Fruit fly (Drosophila melanogaster) whole organism, prepupa: ENCODE data around the gene CG4017.

Experiments used
- Blimp-1 ChIP-seq: fragments of 200-800 bp; sonication (Bioruptor generic); optimal IDR thresholded peaks from 3 replicates; lab custom pipeline; 2017; ENCODE audit warnings: missing biosample characterization, missing genetic modification characterization, mild to moderate bottlenecking, moderate library complexity, missing genetic modification reagents
- CG10631 ChIP-seq: fragments of 200-800 bp; sonication (Bioruptor generic); optimal IDR thresholded peaks from 2 replicates; lab custom pipeline; 2016; ENCODE audit warnings: missing biosample characterization, missing genetic modification characterization
- CG10669 ChIP-seq: fragments of 200-800 bp; sonication (Bioruptor generic); optimal IDR thresholded peaks from 3 replicates; lab custom pipeline; 2018; ENCODE audit warnings: missing biosample characterization, mild to moderate bottlenecking, missing genetic modification characterization, moderate library complexity
- CG11294 ChIP-seq: fragments of 200-800 bp; sonication (Bioruptor generic); IDR thresholded peaks from 2 replicates; pipeline ENCODE4 v1.3.6; 2022; ENCODE audit warnings: missing biosample characterization, missing genetic modification characterization
- CG11762 ChIP-seq: fragments of 200-800 bp; sonication (Bioruptor generic); optimal IDR thresholded peaks from 3 replicates; lab custom pipeline; 2016; ENCODE audit warnings: missing biosample characterization, missing genetic modification characterization; ENCODE audit not compliant: insufficient read depth
- CG15336 ChIP-seq: fragments of 200-800 bp; sonication (Bioruptor generic); IDR thresholded peaks from 2 replicates; pipeline ENCODE4 v1.3.6; 2022; ENCODE audit warnings: missing biosample characterization, missing genetic modification characterization
- CG1621 ChIP-seq: fragments of 200-800 bp; sonication (Bioruptor generic); optimal IDR thresholded peaks from 3 replicates; lab custom pipeline; 2018; ENCODE audit warnings: missing biosample characterization, mild to moderate bottlenecking, missing genetic modification characterization
- CG3032 ChIP-seq: fragments of 200-800 bp; optimal IDR thresholded peaks from 2 replicates; lab custom pipeline; 2019; ENCODE audit warnings: missing biosample characterization, mild to moderate bottlenecking, missing genetic modification characterization, moderate library complexity
- CG32006 ChIP-seq: fragments of 200-800 bp; sonication (Bioruptor generic); optimal IDR thresholded peaks from 3 replicates; lab custom pipeline; 2017; ENCODE audit warnings: missing biosample characterization, mild to moderate bottlenecking, missing genetic modification characterization
- CG3919 ChIP-seq: fragments of 200-800 bp; sonication (Bioruptor generic); optimal IDR thresholded peaks from 3 replicates; lab custom pipeline; 2016; ENCODE audit warnings: missing biosample characterization, missing genetic modification characterization
- CG4318 ChIP-seq: fragments of 200-800 bp; sonication (Bioruptor generic); optimal IDR thresholded peaks from 3 replicates; lab custom pipeline; 2017; ENCODE audit warnings: missing biosample characterization, mild to moderate bottlenecking, missing genetic modification characterization
- CG6163 ChIP-seq: fragments of 200-800 bp; sonication (Bioruptor generic); IDR thresholded peaks from 3 replicates; pipeline ENCODE4 v1.3.6; 2022; ENCODE audit warnings: missing biosample characterization, missing genetic modification characterization
- CG6276 ChIP-seq: fragments of 200-800 bp; sonication (Bioruptor generic); optimal IDR thresholded peaks from 2 replicates; lab custom pipeline; 2017; ENCODE audit warnings: missing biosample characterization, mild to moderate bottlenecking, missing genetic modification characterization
- CG6792 ChIP-seq: fragments of 200-800 bp; sonication (Bioruptor generic); optimal IDR thresholded peaks from 3 replicates; lab custom pipeline; 2016; ENCODE audit warnings: missing biosample characterization, missing genetic modification characterization
- CG8119 ChIP-seq: fragments of 200-800 bp; sonication (Bioruptor generic); IDR thresholded peaks from 3 replicates; pipeline ENCODE4 v1.3.6; 2022; ENCODE audit warnings: missing biosample characterization, missing genetic modification characterization
- CG8632 ChIP-seq: fragments of 200-800 bp; sonication (Bioruptor generic); optimal IDR thresholded peaks from 3 replicates; lab custom pipeline; 2016; ENCODE audit warnings: missing biosample characterization, missing genetic modification characterization
- Eip78C ChIP-seq: fragments of 200-800 bp; sonication (Bioruptor generic); peaks from one replicate; lab custom pipeline; 2016; ENCODE audit warnings: missing biosample characterization, missing genetic modification characterization
- Eip93F ChIP-seq: fragments of 200-800 bp; sonication (Bioruptor generic); optimal IDR thresholded peaks from 2 replicates; lab custom pipeline; 2016; ENCODE audit warnings: missing biosample characterization, mild to moderate bottlenecking, missing genetic modification characterization
- Ets21C ChIP-seq: fragments of 200-800 bp; sonication (Bioruptor generic); optimal IDR thresholded peaks from 3 replicates; lab custom pipeline; 2016; ENCODE audit warnings: missing biosample characterization, missing genetic modification characterization
- Ets96B ChIP-seq: fragments of 200-800 bp; optimal IDR thresholded peaks from 2 replicates; lab custom pipeline; 2019; ENCODE audit warnings: missing biosample characterization, mild to moderate bottlenecking, missing genetic modification characterization, moderate library complexity
- Gug ChIP-seq: fragments of 200-800 bp; sonication (Bioruptor generic); IDR thresholded peaks from 2 replicates; pipeline ENCODE4 v1.3.6; 2022; ENCODE audit warnings: missing biosample characterization, missing genetic modification characterization
- Hr38 ChIP-seq: sonication (Bioruptor generic); optimal IDR thresholded peaks from 2 replicates; lab custom pipeline; 2016; ENCODE audit warnings: missing biosample characterization, missing genetic modification characterization
- Hr39 ChIP-seq: fragments of 200-800 bp; sonication (Bioruptor generic); optimal IDR thresholded peaks from 2 replicates; lab custom pipeline; 2016; ENCODE audit warnings: missing biosample characterization, missing genetic modification characterization
- Hr4 ChIP-seq: fragments of 200-800 bp; sonication (Bioruptor generic); optimal IDR thresholded peaks from 3 replicates; lab custom pipeline; 2016; ENCODE audit warnings: missing biosample characterization, missing genetic modification characterization
- Lpt ChIP-seq: fragments of 200-800 bp; sonication (Bioruptor generic); optimal IDR thresholded peaks from 3 replicates; lab custom pipeline; 2016; ENCODE audit warnings: missing biosample characterization, missing genetic modification characterization
- Met ChIP-seq: fragments of 200-800 bp; sonication (Bioruptor generic); optimal IDR thresholded peaks from 3 replicates; lab custom pipeline; 2016; ENCODE audit warnings: missing biosample characterization, missing genetic modification characterization
- OdsH ChIP-seq: fragments of 200-800 bp; sonication (Bioruptor generic); optimal IDR thresholded peaks from 3 replicates; lab custom pipeline; 2016; ENCODE audit warnings: missing biosample characterization, missing genetic modification characterization
- Smox ChIP-seq: fragments of 200-800 bp; sonication (Bioruptor generic); optimal IDR thresholded peaks from 3 replicates; lab custom pipeline; 2016; ENCODE audit warnings: missing biosample characterization, missing genetic modification characterization
- Sox102F ChIP-seq: fragments of 200-800 bp; sonication (Bioruptor generic); optimal IDR thresholded peaks from 2 replicates; lab custom pipeline; 2016; ENCODE audit warnings: missing biosample characterization, mild to moderate bottlenecking, missing genetic modification characterization
- Sox14 ChIP-seq: fragments of 200-800 bp; sonication (Bioruptor generic); optimal IDR thresholded peaks from 3 replicates; lab custom pipeline; 2016; ENCODE audit warnings: missing biosample characterization, missing genetic modification characterization
- Sox15 ChIP-seq: fragments of 200-800 bp; sonication (Bioruptor generic); optimal IDR thresholded peaks from 3 replicates; lab custom pipeline; 2016; ENCODE audit warnings: missing biosample characterization, missing genetic modification characterization
- achi ChIP-seq: fragments of 200-800 bp; sonication (Bioruptor generic); optimal IDR thresholded peaks from 3 replicates; lab custom pipeline; 2016; ENCODE audit warnings: missing biosample characterization, missing genetic modification characterization
- cyc ChIP-seq: fragments of 200-800 bp; sonication (Bioruptor generic); optimal IDR thresholded peaks from 3 replicates; lab custom pipeline; 2016; ENCODE audit warnings: missing biosample characterization, missing genetic modification characterization
- dac ChIP-seq: fragments of 200-800 bp; sonication (Bioruptor generic); optimal IDR thresholded peaks from 2 replicates; lab custom pipeline; 2017; ENCODE audit warnings: missing biosample characterization, mild to moderate bottlenecking, missing genetic modification characterization
- dsx ChIP-seq: fragments of 200-800 bp; optimal IDR thresholded peaks from 3 replicates; lab custom pipeline; 2019; ENCODE audit warnings: missing biosample characterization, mild to moderate bottlenecking, missing genetic modification characterization, moderate library complexity; ENCODE audit not compliant: poor library complexity, severe bottlenecking
- fd59A ChIP-seq: fragments of 200-800 bp; sonication (Bioruptor generic); optimal IDR thresholded peaks from 2 replicates; lab custom pipeline; 2017; ENCODE audit warnings: missing biosample characterization, mild to moderate bottlenecking, missing genetic modification characterization, missing genetic modification reagents
- fd85E ChIP-seq: fragments of 200-800 bp; sonication (Bioruptor generic); optimal IDR thresholded peaks from 3 replicates; lab custom pipeline; 2016; ENCODE audit warnings: missing biosample characterization, missing genetic modification characterization
- fkh ChIP-seq: fragments of 200-800 bp; sonication (Bioruptor generic); optimal IDR thresholded peaks from 3 replicates; lab custom pipeline; 2017; ENCODE audit warnings: missing biosample characterization, mild to moderate bottlenecking, missing genetic modification characterization, moderate library complexity
- lz ChIP-seq: fragments of 200-800 bp; sonication (Bioruptor generic); optimal IDR thresholded peaks from 3 replicates; lab custom pipeline; 2016; ENCODE audit warnings: missing biosample characterization, missing genetic modification characterization
- salr ChIP-seq, 2 experiments: fragments of 200-800 bp; sonication (Bioruptor generic); optimal IDR thresholded peaks; 3 replicates each; lab custom pipeline; 2016 to 2018; ENCODE audit warnings: missing biosample characterization in 2 of 2, missing genetic modification characterization in 2 of 2, mild to moderate bottlenecking in 1 of 2
- spab ChIP-seq: fragments of 200-800 bp; sonication (Bioruptor generic); optimal IDR thresholded peaks from 2 replicates; lab custom pipeline; 2017; ENCODE audit warnings: missing biosample characterization, mild to moderate bottlenecking, missing genetic modification characterization, missing genetic modification reagents
- ss ChIP-seq, 2 experiments: fragments of 200-800 bp; sonication (Bioruptor generic); optimal IDR thresholded peaks; 2 replicates in 1 of 2; 3 replicates in 1 of 2; lab custom pipeline; 2017 to 2018; ENCODE audit warnings: mild to moderate bottlenecking in 2 of 2, missing biosample characterization in 2 of 2, missing genetic modification characterization in 2 of 2, moderate library complexity in 1 of 2
- svp ChIP-seq: fragments of 200-800 bp; sonication (Bioruptor generic); peaks from one replicate; lab custom pipeline; 2016; ENCODE audit warnings: missing biosample characterization, missing genetic modification characterization
- vri ChIP-seq: fragments of 200-800 bp; sonication (Bioruptor generic); optimal IDR thresholded peaks from 3 replicates; lab custom pipeline; 2016; ENCODE audit warnings: missing biosample characterization, mild to moderate bottlenecking, missing genetic modification characterization

Gene CG4017

DNA sequence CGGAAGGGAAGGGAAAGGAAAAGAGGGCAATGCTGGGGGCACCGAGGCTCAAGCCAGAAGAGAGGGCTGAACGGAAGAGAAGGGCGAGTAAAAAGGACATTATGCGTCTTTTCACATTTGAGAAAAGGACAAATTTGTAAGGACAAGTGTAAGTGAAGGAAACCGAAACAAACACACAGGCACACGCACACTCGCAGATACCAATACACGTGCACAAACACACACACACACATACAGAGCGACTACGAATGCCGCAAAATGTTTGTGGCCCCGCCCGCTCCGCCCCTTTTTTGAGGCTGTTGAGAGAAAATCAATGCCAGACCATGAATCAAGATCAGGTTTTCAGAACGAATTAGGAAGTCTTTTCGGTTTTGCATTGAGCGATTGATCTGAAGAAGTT, 13.5 kb upstream of the CG4017 start:
- TF ChIP-seq Smox (GFP tag; lab: Kevin White, UChicago) (no peak), CG3919 (no peak), CG8632 (GFP tag; lab: Kevin White, UChicago) (no peak), salr (GFP tag; optimal IDR thresholded peaks at IDR 0.05; lab: Kevin White, UChicago) (no peak)

DNA sequence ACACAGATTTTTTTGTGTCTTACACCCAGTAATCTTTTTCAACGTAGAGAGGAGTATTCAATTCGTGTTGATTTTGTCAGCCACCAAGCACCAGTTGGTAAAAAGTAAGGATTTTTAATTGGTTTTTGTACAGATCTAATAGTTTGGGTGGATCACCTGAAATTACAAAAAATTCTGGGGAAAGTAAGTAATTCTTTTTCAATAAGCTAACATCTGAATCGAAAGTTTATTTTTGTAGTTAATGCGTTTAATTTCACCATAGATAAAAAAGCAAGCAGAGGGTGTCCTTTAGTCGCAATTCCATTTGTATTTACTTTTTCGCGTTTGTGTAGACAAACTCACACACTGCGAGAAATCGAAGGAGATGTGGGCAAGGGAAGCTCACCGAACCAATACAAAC, 12.0 kb upstream of the CG4017 start:
- TF ChIP-seq ss (GFP tag; optimal IDR thresholded peaks at IDR 0.05; lab: Kevin White, UChicago) (peak in 1 of 2 experiments; percentile 19), CG3919 (no peak), Met (GFP tag; lab: Kevin White, UChicago) (no peak), achi (GFP tag; lab: Kevin White, UChicago) (no peak), Ets96B (tag; lab: Kevin White, UChicago) (peak; percentile 21), CG8632 (GFP tag; lab: Kevin White, UChicago) (no peak), Hr38 (no peak), CG1621 (no peak), Smox (GFP tag; lab: Kevin White, UChicago) (no peak), cyc (no peak), svp (GFP tag; lab: Kevin White, UChicago) (peak; percentile 62), Gug (no peak), CG11762 (GFP tag; lab: Kevin White, UChicago) (no peak), dsx (GFP tag; lab: Kevin White, UChicago) (no peak), CG32006 (peak; percentile 34), CG15336 (no peak), vri (GFP tag; lab: Kevin White, UChicago) (no peak), Eip93F (GFP tag; lab: Kevin White, UChicago) (no peak), CG10669 (GFP tag; lab: Kevin White, UChicago) (peak; percentile 5), Sox14 (GFP tag; lab: Kevin White, UChicago) (no peak), CG6163 (GFP tag; lab: Robert Waterston, UW) (no peak), salr (GFP tag; optimal IDR thresholded peaks at IDR 0.05; lab: Kevin White, UChicago) (no peak), Eip78C (GFP tag; lab: Kevin White, UChicago) (peak; percentile 70)

DNA sequence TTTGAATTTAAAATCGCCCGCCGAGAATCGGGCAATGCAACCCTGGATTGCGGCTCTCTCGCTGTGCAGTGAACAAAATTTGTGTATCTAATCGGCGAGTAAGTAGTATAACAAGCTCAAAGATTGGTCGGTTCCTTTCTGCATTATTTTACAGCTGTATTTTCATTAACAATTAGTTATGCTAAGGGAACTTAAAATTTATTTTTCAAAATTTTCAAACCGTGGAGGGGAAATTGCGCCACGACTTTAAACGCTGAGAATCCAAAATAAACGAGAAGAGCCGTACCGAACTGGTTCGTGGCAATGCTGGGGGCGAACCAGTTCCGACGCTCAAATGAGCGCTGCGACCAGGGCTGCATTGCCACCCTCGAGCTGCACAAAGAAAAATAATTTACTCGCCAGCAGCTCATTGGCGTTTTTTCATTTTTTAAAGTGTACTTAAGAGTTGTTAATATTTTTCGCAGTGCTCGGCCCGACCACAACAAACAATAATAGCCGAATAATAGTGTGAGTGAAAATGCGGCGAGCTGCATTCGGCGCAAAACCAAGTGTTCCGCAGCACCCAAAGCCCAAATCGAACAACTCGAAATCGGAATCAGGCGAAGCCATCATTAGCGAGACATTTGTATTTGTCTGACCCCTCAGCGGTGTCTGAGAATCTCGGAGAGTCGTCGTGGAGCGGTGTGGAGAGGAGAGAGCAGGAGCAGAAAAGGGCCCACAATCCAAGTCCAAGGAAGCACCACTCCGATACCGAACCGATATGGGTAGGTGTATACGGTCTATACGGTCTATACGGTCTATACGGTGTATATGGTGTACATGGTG, 8.7 kb upstream of the CG4017 start, which contains the start of gene zf30C:
Gene zf30C (plus strand): TSS at position 353 of the 825 bp plus-strand sequence.
- TF ChIP-seq CG8119 (GFP tag; lab: Robert Waterston, UW) (peak; percentile 73), Hr4 (GFP tag; lab: Kevin White, UChicago) (peak; percentile 93), CG10631 (GFP tag; lab: Kevin White, UChicago) (peak; percentile 91), Lpt (GFP tag; lab: Kevin White, UChicago) (peak; percentile 78), Gug (peak; percentile 67), Sox102F (GFP tag; lab: Kevin White, UChicago) (peak; percentile 87), CG6792 (GFP tag; lab: Kevin White, UChicago) (peak; percentile 83), OdsH (GFP tag; lab: Kevin White, UChicago) (peak; percentile 90), Ets21C (GFP tag; lab: Kevin White, UChicago) (peak; percentile 87), fd59A (peak; percentile 61), CG11294 (GFP tag; lab: Robert Waterston, UW) (peak; percentile 79), Hr39 (GFP tag; lab: Kevin White, UChicago) (peak; percentile 95), Sox15 (GFP tag; lab: Kevin White, UChicago) (peak; percentile 80), CG3919 (peak; percentile 96), fd85E (GFP tag; lab: Kevin White, UChicago) (peak; percentile 53), svp (GFP tag; lab: Kevin White, UChicago) (peak; percentile 96), dac (GFP tag; lab: Kevin White, UChicago) (peak; percentile 81), vri (GFP tag; lab: Kevin White, UChicago) (peak; percentile 84), Blimp-1 (GFP tag; lab: Kevin White, UChicago) (peak; percentile 23), CG6276 (GFP tag; lab: Kevin White, UChicago) (peak; percentile 67), dsx (GFP tag; lab: Kevin White, UChicago) (peak; percentile 52), Sox14 (GFP tag; lab: Kevin White, UChicago) (peak; percentile 94), CG3032 (peak; percentile 65), Eip78C (GFP tag; lab: Kevin White, UChicago) (peak; percentile 96), spab (peak; percentile 57), CG4318 (peak; percentile 73), fkh (GFP tag; lab: Kevin White, UChicago) (peak; percentile 40), CG8632 (GFP tag; lab: Kevin White, UChicago) (peak; percentile 80), ss (GFP tag; optimal IDR thresholded peaks at IDR 0.05; lab: Kevin White, UChicago) (peak in 1 of 2 experiments; percentile 50), lz (peak; percentile 92), achi (GFP tag; lab: Kevin White, UChicago) (peak; percentile 90), CG11762 (GFP tag; lab: Kevin White, UChicago) (peak; percentile 72), Smox (GFP tag; lab: Kevin White, UChicago) (peak; percentile 87), CG15336 (peak; percentile 75)
